Worm (Caenorhabditis elegans): ENCODE data around the gene F56D6.20.

Gene F56D6.20

ce11 chrIV:3874417-3874816 lies 38.3 kb upstream of the F56D6.20 start:
- TF ChIP-seq hnd-1 (tag; optimal IDR thresholded peaks at IDR 0.05) = no peak
- no peak for TF ChIP-seq B0310.2 (tag; optimal IDR thresholded peaks at IDR 0.05)
- no peak for TF ChIP-seq tra-4 (tag; optimal IDR thresholded peaks at IDR 0.05)
- TF ChIP-seq aly-1 (tag; optimal IDR thresholded peaks at IDR 0.05) = no peak
- TF ChIP-seq ceh-13 (GFP tag; optimal IDR thresholded peaks at IDR 0.05) = no peak

ce11 chrIV:3875260-3875659 lies 37.4 kb upstream of the F56D6.20 start:
- TF ChIP-seq F13C5.2 (tag; optimal IDR thresholded peaks at IDR 0.05) (no peak), ets-7 (tag; optimal IDR thresholded peaks at IDR 0.05) (no peak), flt-1 (GFP tag; IDR thresholded peaks at IDR 0.05) (no peak), aly-1 (tag; optimal IDR thresholded peaks at IDR 0.05) (no peak), tbx-37 (GFP tag; conservative IDR thresholded peaks at IDR 0.05) (no peak)

ce11 chrIV:3876955-3877354 lies 35.7 kb upstream of the F56D6.20 start:
- no peak for TF ChIP-seq ets-7 (tag; optimal IDR thresholded peaks at IDR 0.05)
- no peak for TF ChIP-seq sea-1 (GFP tag; conservative IDR thresholded peaks at IDR 0.05)
- TF ChIP-seq ceh-36 (tag; optimal IDR thresholded peaks at IDR 0.05) = no peak
- TF ChIP-seq tbx-11 (GFP tag; IDR thresholded peaks at IDR 0.05) = no peak
- no peak for TF ChIP-seq ama-1 (optimal IDR thresholded peaks at IDR 0.05)
- no peak for TF ChIP-seq F13C5.2 (tag; optimal IDR thresholded peaks at IDR 0.05)
- TF ChIP-seq tbx-37 (GFP tag; conservative IDR thresholded peaks at IDR 0.05) = no peak
- TF ChIP-seq flt-1 (GFP tag; IDR thresholded peaks at IDR 0.05) = no peak
- no peak for TF ChIP-seq hmbx-1 (tag; optimal IDR thresholded peaks at IDR 0.05)
- TF ChIP-seq B0310.2 (tag; optimal IDR thresholded peaks at IDR 0.05) = no peak
- no peak for TF ChIP-seq aly-1 (tag; optimal IDR thresholded peaks at IDR 0.05)
- TF ChIP-seq hnd-1 (tag; optimal IDR thresholded peaks at IDR 0.05) = no peak
- no peak for TF ChIP-seq ceh-13 (GFP tag; optimal IDR thresholded peaks at IDR 0.05)
- no peak for TF ChIP-seq pes-1 (GFP tag; IDR thresholded peaks at IDR 0.05)
- no peak for TF ChIP-seq tra-4 (tag; optimal IDR thresholded peaks at IDR 0.05)

ce11 chrIV:3878283-3878938 lies 34.3 kb upstream of the F56D6.20 start, which contains the start of gene F37C4.6:
Gene F37C4.6, minus strand, starts transcription at chrIV:3878333.
- TF ChIP-seq ceh-36 (tag; optimal IDR thresholded peaks at IDR 0.05) = no peak
- TF ChIP-seq B0310.2 (tag; optimal IDR thresholded peaks at IDR 0.05) = no peak
- no peak for TF ChIP-seq hmg-4 (GFP tag; optimal IDR thresholded peaks at IDR 0.05)
- TF ChIP-seq flt-1 (GFP tag; IDR thresholded peaks at IDR 0.05) = no peak
- no peak for TF ChIP-seq sea-1 (GFP tag; conservative IDR thresholded peaks at IDR 0.05)
- TF ChIP-seq tra-4 (tag; optimal IDR thresholded peaks at IDR 0.05) = no peak
- no peak for TF ChIP-seq pes-1 (GFP tag; IDR thresholded peaks at IDR 0.05)
- no peak for TF ChIP-seq tbx-37 (GFP tag; conservative IDR thresholded peaks at IDR 0.05)
- no peak for TF ChIP-seq scrt-1 (GFP tag; IDR thresholded peaks at IDR 0.05)
- no peak for TF ChIP-seq hnd-1 (tag; optimal IDR thresholded peaks at IDR 0.05)
- no peak for TF ChIP-seq ceh-13 (GFP tag; optimal IDR thresholded peaks at IDR 0.05)
- TF ChIP-seq F13C5.2 (tag; optimal IDR thresholded peaks at IDR 0.05) = no peak
- no peak for TF ChIP-seq ama-1 (optimal IDR thresholded peaks at IDR 0.05)
- no peak for TF ChIP-seq aly-1 (tag; optimal IDR thresholded peaks at IDR 0.05)
- TF ChIP-seq tbx-11 (GFP tag; IDR thresholded peaks at IDR 0.05) = no peak
- no peak for TF ChIP-seq ets-7 (tag; optimal IDR thresholded peaks at IDR 0.05)
- TF ChIP-seq hmbx-1 (tag; optimal IDR thresholded peaks at IDR 0.05) = no peak

ce11 chrIV:3881119-3881518 lies 31.6 kb upstream of the F56D6.20 start, which contains the start of the genes F37C4.8 and oac-23:
Gene F37C4.8, minus strand, starts transcription at chrIV:3881219.
Gene oac-23, plus strand, starts transcription at chrIV:3881441.
- TF ChIP-seq pes-1 (GFP tag; IDR thresholded peaks at IDR 0.05) = no peak

- TF ChIP-seq tbx-37 (GFP tag; conservative IDR thresholded peaks at IDR 0.05) (no peak), hmg-4 (GFP tag; optimal IDR thresholded peaks at IDR 0.05) (no peak), ama-1 (optimal IDR thresholded peaks at IDR 0.05) (no peak), flt-1 (GFP tag; IDR thresholded peaks at IDR 0.05) (no peak), ets-7 (tag; optimal IDR thresholded peaks at IDR 0.05) (no peak), tra-4 (tag; optimal IDR thresholded peaks at IDR 0.05) (no peak), ceh-13 (GFP tag; optimal IDR thresholded peaks at IDR 0.05) (no peak), F13C5.2 (tag; optimal IDR thresholded peaks at IDR 0.05) (no peak), aly-1 (tag; optimal IDR thresholded peaks at IDR 0.05) (no peak), sea-1 (GFP tag; conservative IDR thresholded peaks at IDR 0.05) (no peak), scrt-1 (GFP tag; IDR thresholded peaks at IDR 0.05) (no peak), tbx-11 (GFP tag; IDR thresholded peaks at IDR 0.05) (no peak)
Measured at ce11 chrIV:3885369-3885768, 27.3 kb upstream of the F56D6.20 start, which contains the start of gene oac-22. Gene oac-22, plus strand, starts transcription at chrIV:3885669.

- no peak for TF ChIP-seq tbx-37 (GFP tag; conservative IDR thresholded peaks at IDR 0.05)
- no peak for TF ChIP-seq hnd-1 (tag; optimal IDR thresholded peaks at IDR 0.05)
- TF ChIP-seq ceh-13 (GFP tag; optimal IDR thresholded peaks at IDR 0.05) = no peak
- no peak for TF ChIP-seq B0310.2 (tag; optimal IDR thresholded peaks at IDR 0.05)
- TF ChIP-seq aly-1 (tag; optimal IDR thresholded peaks at IDR 0.05) = no peak
- no peak for TF ChIP-seq hmbx-1 (tag; optimal IDR thresholded peaks at IDR 0.05)
- TF ChIP-seq tra-4 (tag; optimal IDR thresholded peaks at IDR 0.05) = no peak
- TF ChIP-seq flt-1 (GFP tag; IDR thresholded peaks at IDR 0.05) = no peak
- TF ChIP-seq ceh-36 (tag; optimal IDR thresholded peaks at IDR 0.05) = no peak
- TF ChIP-seq scrt-1 (GFP tag; IDR thresholded peaks at IDR 0.05) = no peak
- no peak for TF ChIP-seq hmg-4 (GFP tag; optimal IDR thresholded peaks at IDR 0.05)
- no peak for TF ChIP-seq ets-7 (tag; optimal IDR thresholded peaks at IDR 0.05)
- no peak for TF ChIP-seq F13C5.2 (tag; optimal IDR thresholded peaks at IDR 0.05)
- no peak for TF ChIP-seq pes-1 (GFP tag; IDR thresholded peaks at IDR 0.05)
- TF ChIP-seq tbx-11 (GFP tag; IDR thresholded peaks at IDR 0.05) = no peak
- no peak for TF ChIP-seq ama-1 (optimal IDR thresholded peaks at IDR 0.05)
- no peak for TF ChIP-seq sea-1 (GFP tag; conservative IDR thresholded peaks at IDR 0.05)
Measured at ce11 chrIV:3888963-3889362, 23.7 kb upstream of the F56D6.20 start, which contains the start of gene oac-21. Gene oac-21, plus strand, starts transcription at chrIV:3889263.

- no peak for TF ChIP-seq ama-1 (optimal IDR thresholded peaks at IDR 0.05)
- no peak for TF ChIP-seq hnd-1 (tag; optimal IDR thresholded peaks at IDR 0.05)
- TF ChIP-seq sea-1 (GFP tag; conservative IDR thresholded peaks at IDR 0.05) = no peak
Measured at ce11 chrIV:3892027-3892426, 20.7 kb upstream of the F56D6.20 start, which contains the start of gene F56D6.9. Gene F56D6.9, plus strand, starts transcription at chrIV:3892327.
